Worm (Caenorhabditis elegans) whole organism, L3 larva: ENCODE results near the gene C43F9.4.

ENCODE experiments used
- ZK546.5 ChIP-seq: sonication (generic microtip); optimal IDR thresholded peaks from 2 replicates; lab custom pipeline; 2017; ENCODE audit warnings: missing biosample characterization, missing genetic modification characterization
- aly-2 ChIP-seq: fragments of 150-350 bp; optimal IDR thresholded peaks from 2 replicates; lab custom pipeline; 2014; ENCODE audit warnings: missing biosample characterization, missing genetic modification characterization
- ceh-16 ChIP-seq: sonication (generic microtip); optimal IDR thresholded peaks from 2 replicates; lab custom pipeline; 2017; ENCODE audit warnings: missing biosample characterization, missing genetic modification characterization
- ceh-9 ChIP-seq: sonication (generic microtip); optimal IDR thresholded peaks from 2 replicates; lab custom pipeline; 2018; ENCODE audit warnings: missing biosample characterization, missing genetic modification characterization
- daf-12 ChIP-seq: fragments of 150-350 bp; optimal IDR thresholded peaks from 2 replicates; lab custom pipeline; 2014; ENCODE audit warnings: missing biosample characterization, missing genetic modification reagents, missing genetic modification characterization
- egl-5 ChIP-seq: fragments of 150-350 bp; optimal IDR thresholded peaks from 2 replicates; lab custom pipeline; 2017; ENCODE audit warnings: missing biosample characterization, missing genetic modification reagents, missing genetic modification characterization, inconsistent platforms
- elt-1 ChIP-seq: fragments of 150-350 bp; optimal IDR thresholded peaks from 2 replicates; lab custom pipeline; 2014; ENCODE audit warnings: missing biosample characterization, missing genetic modification characterization
- elt-2 ChIP-seq: sonication (generic microtip); optimal IDR thresholded peaks from 2 replicates; lab custom pipeline; 2016; ENCODE audit warnings: missing genetic modification reagents, mild to moderate bottlenecking, missing genetic modification characterization, missing compliant biosample characterization
- fkh-10 ChIP-seq: sonication (generic microtip); optimal IDR thresholded peaks from 2 replicates; lab custom pipeline; 2017; ENCODE audit warnings: missing biosample characterization, missing genetic modification reagents, missing genetic modification characterization
- fkh-2 ChIP-seq: fragments of 150-350 bp; optimal IDR thresholded peaks from 2 replicates; lab custom pipeline; 2014; ENCODE audit warnings: missing biosample characterization, missing genetic modification reagents, missing genetic modification characterization
- fos-1 ChIP-seq: fragments of 150-350 bp; optimal IDR thresholded peaks from 2 replicates; lab custom pipeline; 2014; ENCODE audit warnings: missing biosample characterization, missing genetic modification characterization
- lin-15B ChIP-seq: fragments of 150-350 bp; optimal IDR thresholded peaks from 2 replicates; lab custom pipeline; 2014; ENCODE audit warnings: missing biosample characterization, missing genetic modification characterization
- lsy-12 ChIP-seq: sonication (generic microtip); optimal IDR thresholded peaks from 2 replicates; lab custom pipeline; 2016; ENCODE audit warnings: mild to moderate bottlenecking, missing genetic modification characterization, missing compliant biosample characterization
- mdl-1 ChIP-seq: fragments of 150-350 bp; optimal IDR thresholded peaks from 2 replicates; lab custom pipeline; 2014; ENCODE audit warnings: missing biosample characterization, missing genetic modification characterization
- mml-1 ChIP-seq: fragments of 150-350 bp; sonication (generic microtip); optimal IDR thresholded peaks from 3 replicates; lab custom pipeline; 2014; ENCODE audit warnings: missing biosample characterization, missing genetic modification characterization
- nfya-1 ChIP-seq: sonication (generic microtip); optimal IDR thresholded peaks from 2 replicates; lab custom pipeline; 2017; ENCODE audit warnings: missing genetic modification characterization, mild to moderate bottlenecking, missing compliant biosample characterization, antibody characterized with exemption, moderate library complexity; ENCODE audit not compliant: insufficient read depth
- nhr-12 ChIP-seq: fragments of 150-350 bp; optimal IDR thresholded peaks from 2 replicates; lab custom pipeline; 2014; ENCODE audit warnings: missing biosample characterization, missing genetic modification characterization
- nhr-23 ChIP-seq: fragments of 150-350 bp; optimal IDR thresholded peaks from 2 replicates; lab custom pipeline; 2014; ENCODE audit warnings: missing biosample characterization, missing genetic modification reagents, missing genetic modification characterization
- nhr-237 ChIP-seq: fragments of 150-350 bp; optimal IDR thresholded peaks from 2 replicates; lab custom pipeline; 2014; ENCODE audit warnings: missing biosample characterization, missing genetic modification characterization
- nhr-25 ChIP-seq: sonication (generic microtip); optimal IDR thresholded peaks from 2 replicates; lab custom pipeline; 2017; ENCODE audit warnings: missing biosample characterization, missing genetic modification characterization
- nhr-28 ChIP-seq: fragments of 150-350 bp; optimal IDR thresholded peaks from 2 replicates; lab custom pipeline; 2014; ENCODE audit warnings: missing biosample characterization, missing genetic modification characterization
- nhr-43 ChIP-seq: sonication (generic microtip); optimal IDR thresholded peaks from 2 replicates; lab custom pipeline; 2016; ENCODE audit warnings: mild to moderate bottlenecking, missing genetic modification characterization, missing compliant biosample characterization; ENCODE audit not compliant: poor library complexity, severe bottlenecking
- nhr-67 ChIP-seq: fragments of 150-350 bp; optimal IDR thresholded peaks from 2 replicates; lab custom pipeline; 2014; ENCODE audit warnings: missing biosample characterization, missing genetic modification characterization
- nhr-77 ChIP-seq: fragments of 150-350 bp; optimal IDR thresholded peaks from 2 replicates; lab custom pipeline; 2014; ENCODE audit warnings: missing biosample characterization, missing genetic modification characterization
- pha-4 ChIP-seq: fragments of 150-350 bp; optimal IDR thresholded peaks from 2 replicates; lab custom pipeline; 2014; ENCODE audit warnings: missing biosample characterization, missing genetic modification reagents, missing genetic modification characterization
- sea-2 ChIP-seq: fragments of 150-350 bp; sonication (generic microtip); optimal IDR thresholded peaks from 4 replicates; lab custom pipeline; 2014; ENCODE audit warnings: missing biosample characterization, missing genetic modification reagents, missing genetic modification characterization
- skn-1 ChIP-seq: fragments of 150-350 bp; optimal IDR thresholded peaks from 2 replicates; lab custom pipeline; 2014; ENCODE audit warnings: missing biosample characterization, missing genetic modification characterization
- snpc-4 ChIP-seq: fragments of 150-350 bp; optimal IDR thresholded peaks from 2 replicates; lab custom pipeline; 2014; ENCODE audit warnings: missing biosample characterization, missing genetic modification characterization
- tbx-2 ChIP-seq: sonication (generic microtip); optimal IDR thresholded peaks from 2 replicates; lab custom pipeline; 2016; ENCODE audit warnings: mild to moderate bottlenecking, missing genetic modification characterization, missing compliant biosample characterization
- unc-39 ChIP-seq: sonication (generic microtip); optimal IDR thresholded peaks from 4 replicates; lab custom pipeline; 2017; ENCODE audit warnings: missing biosample characterization, missing genetic modification characterization
- unc-62 ChIP-seq: fragments of 150-350 bp; sonication (generic microtip); optimal IDR thresholded peaks from 4 replicates; lab custom pipeline; 2014; ENCODE audit warnings: missing biosample characterization, missing genetic modification reagents, missing genetic modification characterization
- ztf-11 ChIP-seq: fragments of 150-350 bp; optimal IDR thresholded peaks from 2 replicates; lab custom pipeline; 2014; ENCODE audit warnings: missing biosample characterization, missing genetic modification characterization
- ztf-4 ChIP-seq: fragments of 150-350 bp; optimal IDR thresholded peaks from 2 replicates; lab custom pipeline; 2014; ENCODE audit warnings: missing biosample characterization, missing genetic modification characterization

C43F9.4 gene

ce11 chrIV:10570065-10570464 is 18.9 kb downstream of the C43F9.4 start:
- TF ChIP-seq nhr-23 (tag; lab: Kevin White, UChicago): peak; percentile 38
- no peak for TF ChIP-seq ceh-16 (tag; lab: Kevin White, UChicago)
- peak; percentile 16 for TF ChIP-seq nhr-43

ce11 chrIV:10567822-10568221 is 21.1 kb downstream of the C43F9.4 start:
- TF ChIP-seq unc-62 (GFP tag; lab: Kevin White, UChicago) (no peak), nhr-67 (tag; lab: Kevin White, UChicago) (no peak), nhr-23 (tag; lab: Kevin White, UChicago) (no peak), nhr-12 (tag; lab: Kevin White, UChicago) (no peak), egl-5 (tag; lab: Kevin White, UChicago) (no peak), tbx-2 (tag; lab: Kevin White, UChicago) (no peak), lsy-12 (tag; lab: Kevin White, UChicago) (no peak), ceh-9 (no peak), nhr-28 (no peak), mdl-1 (tag; lab: Kevin White, UChicago) (no peak), nfya-1 (no peak), nhr-25 (no peak), ZK546.5 (tag; lab: Kevin White, UChicago) (no peak), nhr-237 (no peak), elt-1 (tag; lab: Kevin White, UChicago) (no peak), pha-4 (tag; lab: Kevin White, UChicago) (no peak), ztf-11 (tag; lab: Kevin White, UChicago) (no peak), aly-2 (tag; lab: Kevin White, UChicago) (no peak)

- TF ChIP-seq fkh-10 (GFP tag; lab: Kevin White, UChicago): peak; percentile 83
- TF ChIP-seq aly-2 (tag; lab: Kevin White, UChicago): no peak
These were observed 23.7 kb downstream of the C43F9.4 start for ce11 chrIV:10565282-10565681.

ce11 chrIV:10564613-10565012 is 24.4 kb downstream of the C43F9.4 start:
- no peak for TF ChIP-seq mml-1 (tag; lab: Kevin White, UChicago)
- no peak for TF ChIP-seq mdl-1 (tag; lab: Kevin White, UChicago)
- TF ChIP-seq elt-2 (tag; lab: Kevin White, UChicago): no peak
- TF ChIP-seq ceh-9: no peak
- no peak for TF ChIP-seq snpc-4 (tag; lab: Kevin White, UChicago)

- no peak for TF ChIP-seq nhr-237
- TF ChIP-seq skn-1 (tag; lab: Kevin White, UChicago): no peak
- no peak for TF ChIP-seq tbx-2 (tag; lab: Kevin White, UChicago)
- no peak for TF ChIP-seq unc-39 (tag; lab: Kevin White, UChicago)
- no peak for TF ChIP-seq fkh-2 (tag; lab: Kevin White, UChicago)
- no peak for TF ChIP-seq ztf-11 (tag; lab: Kevin White, UChicago)
- TF ChIP-seq daf-12 (tag; lab: Kevin White, UChicago): no peak
These were observed 27.4 kb downstream of the C43F9.4 start, which contains the start of gene him-8 for ce11 chrIV:10561605-10562004. TSS of gene him-8 (plus strand) at chrIV:10561905.

- TF ChIP-seq sea-2 (GFP tag; lab: Kevin White, UChicago) (no peak), fos-1 (tag; lab: Kevin White, UChicago) (no peak), nhr-28 (no peak), nhr-77 (tag; lab: Kevin White, UChicago) (no peak), elt-2 (tag; lab: Kevin White, UChicago) (no peak), lin-15B (tag; lab: Kevin White, UChicago) (no peak), elt-1 (tag; lab: Kevin White, UChicago) (no peak), fkh-10 (GFP tag; lab: Kevin White, UChicago) (no peak), ZK546.5 (tag; lab: Kevin White, UChicago) (no peak), ztf-4 (no peak)
These were observed 30.6 kb downstream of the C43F9.4 start, which contains the start of gene zim-3 for ce11 chrIV:10558415-10558814. TSS of gene zim-3 (plus strand) at chrIV:10558715.
